Worm (Caenorhabditis elegans): Measurements from ENCODE around the gene cdc-14.

- no peak for TF ChIP-seq nhr-12 (tag; optimal IDR thresholded peaks at IDR 0.05)
- TF ChIP-seq hlh-1 (tag; optimal IDR thresholded peaks at IDR 0.05) = no peak
- TF ChIP-seq sptf-1 (tag; optimal IDR thresholded peaks at IDR 0.05) = no peak
- no peak for TF ChIP-seq pha-4 (tag; optimal IDR thresholded peaks at IDR 0.05)
- TF ChIP-seq unc-62 (GFP tag; optimal IDR thresholded peaks at IDR 0.05) = no peak
- no peak for TF ChIP-seq unc-120 (tag; optimal IDR thresholded peaks at IDR 0.05; ENCODE audit: poor library complexity, severe bottlenecking)
- no peak for TF ChIP-seq snpc-4 (tag; optimal IDR thresholded peaks at IDR 0.05)
- TF ChIP-seq ztf-11 (tag; optimal IDR thresholded peaks at IDR 0.05) = no peak
- TF ChIP-seq nhr-237 (tag; optimal IDR thresholded peaks at IDR 0.05) = no peak
- no peak for TF ChIP-seq cnd-1 (tag; optimal IDR thresholded peaks at IDR 0.05)
- no peak for TF ChIP-seq ceh-83 (GFP tag; optimal IDR thresholded peaks at IDR 0.05)
These were observed 3.0 kb upstream of the cdc-14 start, which contains the start of gene C17G10.1 for ce11 chrII:5596247-5596646.
